Fruit fly (Drosophila melanogaster) whole organism, embryonic: ENCODE results near the gene galene.
A peak's percentile ranks its signal among the peaks of the same experiment; 100 is the strongest.

Experiments used
- Aef1 ChIP-seq: fragments of 200-800 bp; sonication (Bioruptor generic); IDR thresholded peaks from 3 replicates; pipeline ENCODE4 v1.3.6; 2022; ENCODE audit warnings: missing biosample characterization, missing genetic modification characterization
- BEAF-32 ChIP-seq: fragments of 200-800 bp; sonication (Bioruptor generic); optimal IDR thresholded peaks from 3 replicates; lab custom pipeline; 2017; ENCODE audit warnings: missing biosample characterization, missing genetic modification characterization, mild to moderate bottlenecking, moderate library complexity, missing genetic modification reagents
- CG10959 ChIP-seq: fragments of 200-800 bp; sonication (Bioruptor generic); IDR thresholded peaks from 2 replicates; pipeline ENCODE4 v1.3.6; 2022; ENCODE audit warnings: missing biosample characterization, missing genetic modification characterization
- CG12391 ChIP-seq: fragments of 200-800 bp; sonication (Bioruptor generic); optimal IDR thresholded peaks from 3 replicates; lab custom pipeline; 2018; ENCODE audit warnings: missing biosample characterization, mild to moderate bottlenecking, missing genetic modification characterization, moderate library complexity
- CG13296 ChIP-seq: fragments of 200-800 bp; sonication (Bioruptor generic); optimal IDR thresholded peaks from 3 replicates; lab custom pipeline; 2018; ENCODE audit warnings: missing biosample characterization, mild to moderate bottlenecking, missing genetic modification characterization
- CG15479 ChIP-seq: fragments of 200-800 bp; sonication (Bioruptor generic); optimal IDR thresholded peaks from 3 replicates; lab custom pipeline; 2019; ENCODE audit warnings: missing biosample characterization, mild to moderate bottlenecking, missing genetic modification characterization, moderate library complexity
- CG15601 ChIP-seq: fragments of 200-800 bp; sonication (Bioruptor generic); optimal IDR thresholded peaks from 3 replicates; lab custom pipeline; 2019; ENCODE audit warnings: missing biosample characterization, mild to moderate bottlenecking, missing genetic modification characterization, moderate library complexity
- CG1603 ChIP-seq: fragments of 200-800 bp; sonication (Bioruptor generic); optimal IDR thresholded peaks from 2 replicates; lab custom pipeline; 2019; ENCODE audit warnings: missing biosample characterization, mild to moderate bottlenecking, missing genetic modification characterization, moderate library complexity
- CG16863 ChIP-seq: fragments of 200-800 bp; sonication (Bioruptor generic); optimal IDR thresholded peaks from 3 replicates; lab custom pipeline; 2016; ENCODE audit warnings: missing biosample characterization, missing genetic modification characterization
- CG17802 ChIP-seq: fragments of 200-800 bp; sonication (Bioruptor generic); optimal IDR thresholded peaks from 2 replicates; lab custom pipeline; 2018; ENCODE audit warnings: missing biosample characterization, mild to moderate bottlenecking, missing genetic modification characterization, moderate library complexity
- CG30020 ChIP-seq: fragments of 200-800 bp; optimal IDR thresholded peaks from 2 replicates; lab custom pipeline; 2019; ENCODE audit warnings: missing biosample characterization, mild to moderate bottlenecking, missing genetic modification characterization, moderate library complexity
- CG32767 ChIP-seq: fragments of 200-800 bp; sonication (Bioruptor generic); IDR thresholded peaks from 2 replicates; pipeline ENCODE4 v1.3.6; 2022; ENCODE audit warnings: missing biosample characterization, missing genetic modification characterization
- CG34224 ChIP-seq: fragments of 200-800 bp; sonication (Bioruptor generic); IDR thresholded peaks from 3 replicates; pipeline ENCODE4 v1.3.6; 2022; ENCODE audit warnings: missing biosample characterization, missing genetic modification characterization; ENCODE audit not compliant: partially characterized antibody
- CG7357 ChIP-seq: fragments of 200-800 bp; sonication (Bioruptor generic); IDR thresholded peaks from 3 replicates; pipeline ENCODE4 v1.3.6; 2022; ENCODE audit warnings: missing biosample characterization, missing genetic modification characterization
- Dad ChIP-seq: fragments of 200-800 bp; sonication (Bioruptor generic); optimal IDR thresholded peaks from 3 replicates; lab custom pipeline; 2016; ENCODE audit warnings: missing biosample characterization, missing genetic modification characterization
- Dfd ChIP-seq, 2 experiments: fragments of >200 bp; optimal IDR thresholded peaks; 2 replicates each; lab custom pipeline; 2017; ENCODE audit warnings: missing biosample characterization in 2 of 2, missing genetic modification characterization in 2 of 2
- Dp ChIP-seq: fragments of 200-800 bp; sonication (Bioruptor generic); optimal IDR thresholded peaks from 2 replicates; lab custom pipeline; 2018; ENCODE audit warnings: missing biosample characterization, mild to moderate bottlenecking, missing genetic modification characterization, moderate library complexity
- Ets65A ChIP-seq: fragments of 200-800 bp; sonication (Bioruptor generic); peaks from one replicate; lab custom pipeline; 2016; ENCODE audit warnings: missing biosample characterization, missing genetic modification characterization
- Hey ChIP-seq: fragments of 200-800 bp; sonication (Bioruptor generic); optimal IDR thresholded peaks from 3 replicates; lab custom pipeline; 2018; ENCODE audit warnings: missing biosample characterization, mild to moderate bottlenecking, missing genetic modification characterization
- Hr39 ChIP-seq: fragments of >200 bp; optimal IDR thresholded peaks from 2 replicates; lab custom pipeline; 2017
- Lpt ChIP-seq: fragments of >200 bp; optimal IDR thresholded peaks from 2 replicates; lab custom pipeline; 2018; ENCODE audit warnings: missing biosample characterization, missing genetic modification characterization
- Mrtf ChIP-seq: fragments of 200-800 bp; sonication (Bioruptor generic); IDR thresholded peaks from 3 replicates; pipeline ENCODE4 v1.3.6; 2022; ENCODE audit warnings: missing biosample characterization, missing genetic modification characterization
- Myb ChIP-seq: fragments of 200-800 bp; sonication (Bioruptor generic); optimal IDR thresholded peaks from 2 replicates; lab custom pipeline; 2016; ENCODE audit warnings: missing biosample characterization, missing genetic modification characterization
- Neu2 ChIP-seq: fragments of 200-800 bp; sonication (Bioruptor generic); optimal IDR thresholded peaks from 3 replicates; lab custom pipeline; 2016; ENCODE audit warnings: missing biosample characterization, missing genetic modification characterization, borderline replicate concordance
- Nf-YA ChIP-seq: fragments of 200-800 bp; sonication (Bioruptor generic); IDR thresholded peaks from 2 replicates; pipeline ENCODE4 v1.3.6; 2022; ENCODE audit warnings: missing biosample characterization, missing genetic modification characterization
- Nf-YC ChIP-seq: fragments of 200-800 bp; optimal IDR thresholded peaks from 3 replicates; lab custom pipeline; 2019; ENCODE audit warnings: missing biosample characterization, mild to moderate bottlenecking, missing genetic modification characterization, moderate library complexity
- Ssrp ChIP-seq: fragments of 200-800 bp; sonication (Bioruptor generic); optimal IDR thresholded peaks from 2 replicates; lab custom pipeline; 2018; ENCODE audit warnings: missing biosample characterization, mild to moderate bottlenecking, missing genetic modification characterization, moderate library complexity
- TFAM ChIP-seq: fragments of 200-800 bp; sonication (Bioruptor generic); optimal IDR thresholded peaks from 2 replicates; lab custom pipeline; 2017; ENCODE audit warnings: missing biosample characterization, missing genetic modification characterization, inconsistent platforms
- Tbp ChIP-seq: fragments of >200 bp; optimal IDR thresholded peaks from 2 replicates; lab custom pipeline; 2018; ENCODE audit warnings: missing biosample characterization, missing genetic modification characterization
- al ChIP-seq: fragments of 200-800 bp; sonication (Bioruptor generic); IDR thresholded peaks from 2 replicates; pipeline ENCODE4 v1.3.6; 2022; ENCODE audit warnings: missing biosample characterization, missing genetic modification characterization
- aop ChIP-seq: fragments of 200-800 bp; sonication (Bioruptor generic); IDR thresholded peaks from 2 replicates; pipeline ENCODE4 v1.3.6; 2022; ENCODE audit warnings: missing biosample characterization, missing genetic modification characterization
- ash1 ChIP-seq: fragments of 200-800 bp; sonication (Bioruptor generic); optimal IDR thresholded peaks from 2 replicates; lab custom pipeline; 2018; ENCODE audit warnings: missing biosample characterization, mild to moderate bottlenecking, missing genetic modification characterization
- cg ChIP-seq: fragments of 200-800 bp; sonication (Bioruptor generic); optimal IDR thresholded peaks from 3 replicates; lab custom pipeline; 2019; ENCODE audit warnings: missing biosample characterization, mild to moderate bottlenecking, missing genetic modification characterization, moderate library complexity
- chif ChIP-seq, 2 experiments: fragments of 200-800 bp; sonication (Bioruptor generic); optimal IDR thresholded peaks; 3 replicates each; lab custom pipeline; 2016; ENCODE audit warnings: missing biosample characterization in 2 of 2, missing genetic modification characterization in 2 of 2
- dimm ChIP-seq: fragments of 200-800 bp; sonication (Bioruptor generic); IDR thresholded peaks from 2 replicates; pipeline ENCODE4 v1.3.6; 2022; ENCODE audit warnings: missing biosample characterization, missing genetic modification characterization
- gfzf ChIP-seq: fragments of 200-800 bp; sonication (Bioruptor generic); optimal IDR thresholded peaks from 2 replicates; lab custom pipeline; 2016; ENCODE audit warnings: missing biosample characterization, mild to moderate bottlenecking, missing genetic modification characterization, moderate library complexity
- kah ChIP-seq: fragments of 200-800 bp; sonication (Bioruptor generic); optimal IDR thresholded peaks from 2 replicates; lab custom pipeline; 2018; ENCODE audit warnings: missing biosample characterization, mild to moderate bottlenecking, missing genetic modification characterization
- ken ChIP-seq: fragments of 200-800 bp; sonication (Bioruptor generic); IDR thresholded peaks from 3 replicates; pipeline ENCODE4 v1.3.6; 2022; ENCODE audit warnings: missing biosample characterization, missing genetic modification characterization
- knrl ChIP-seq: fragments of 200-800 bp; sonication (Bioruptor generic); IDR thresholded peaks from 3 replicates; pipeline ENCODE4 v1.3.6; 2022; ENCODE audit warnings: missing biosample characterization, missing genetic modification characterization; ENCODE audit not compliant: partially characterized antibody
- lab ChIP-seq: fragments of 200-800 bp; sonication (Bioruptor generic); optimal IDR thresholded peaks from 3 replicates; lab custom pipeline; 2017; ENCODE audit warnings: missing biosample characterization, missing genetic modification characterization, mild to moderate bottlenecking, moderate library complexity, missing genetic modification reagents
- mam ChIP-seq: fragments of 200-800 bp; sonication (Bioruptor generic); optimal IDR thresholded peaks from 3 replicates; lab custom pipeline; 2016; ENCODE audit warnings: missing biosample characterization, missing genetic modification characterization
- onecut ChIP-seq: fragments of 200-800 bp; sonication (Bioruptor generic); IDR thresholded peaks from 2 replicates; pipeline ENCODE4 v1.3.6; 2022; ENCODE audit warnings: missing biosample characterization, missing genetic modification characterization
- otp ChIP-seq: fragments of 200-800 bp; sonication (Bioruptor generic); IDR thresholded peaks from 3 replicates; pipeline ENCODE4, ENCODE4 v1.3.6; 2022; ENCODE audit warnings: missing biosample characterization, missing genetic modification characterization
- pb ChIP-seq: fragments of 200-800 bp; sonication (Bioruptor generic); optimal IDR thresholded peaks from 3 replicates; lab custom pipeline; 2016; ENCODE audit warnings: missing biosample characterization, missing genetic modification characterization
- repo ChIP-seq: fragments of 200-800 bp; sonication (Bioruptor generic); optimal IDR thresholded peaks from 2 replicates; lab custom pipeline; 2016; ENCODE audit warnings: missing biosample characterization, missing genetic modification characterization
- sc ChIP-seq, 3 experiments: fragments of >200 bp in 2 of 3; fragments of 200-800 bp in 1 of 3; sonication (Bioruptor generic) in 1 of 3; optimal IDR thresholded peaks; 2 replicates in 2 of 3; 3 replicates in 1 of 3; lab custom pipeline; 2017; ENCODE audit warnings: mild to moderate bottlenecking in 1 of 3, missing biosample characterization in 1 of 3, missing genetic modification characterization in 1 of 3, missing genetic modification reagents in 1 of 3
- sisA ChIP-seq: fragments of 200-800 bp; sonication (Bioruptor generic); IDR thresholded peaks from 2 replicates; pipeline ENCODE4 v1.3.6; 2022; ENCODE audit warnings: missing biosample characterization, missing genetic modification characterization

Gene galene

dm6 chr3L:1247627-1248295 lies 12.2 kb downstream of the galene start, which contains the start of the genes Psf1 and Sac1 (continued):
- TF ChIP-seq Tbp (GFP tag; lab: Kevin White, UChicago) (no peak), repo (GFP tag; lab: Kevin White, UChicago) (peak; percentile 27), CG10959 (GFP tag; lab: Robert Waterston, UW) (peak; percentile 84), sisA (GFP tag; lab: Robert Waterston, UW) (peak; percentile 58), ash1 (GFP tag; lab: Kevin White, UChicago) (no peak), Nf-YC (tag; lab: Kevin White, UChicago) (no peak), CG16863 (GFP tag; lab: Kevin White, UChicago) (peak; percentile 93), dimm (GFP tag; lab: Robert Waterston, UW) (no peak), sc (optimal IDR thresholded peaks at IDR 0.05; lab: Kevin White, UChicago) (no peak), sc (GFP tag; optimal IDR thresholded peaks at IDR 0.05; lab: Kevin White, UChicago) (no peak), pb (GFP tag; lab: Kevin White, UChicago) (peak; percentile 4), onecut (peak; percentile 66), Myb (GFP tag; lab: Kevin White, UChicago) (peak; percentile 35), Aef1 (0 out of 3 replicates have a peak, but pooled peaks have one; percentile 25), knrl (peak; percentile 93), gfzf (GFP tag; lab: Kevin White, UChicago) (peak; percentile 56), chif (GFP tag; optimal IDR thresholded peaks at IDR 0.05; lab: Kevin White, UChicago) (peak; percentile 49 to 63), lab (GFP tag; lab: Kevin White, UChicago) (peak; percentile 49), kah (no peak), Dfd (GFP tag; optimal IDR thresholded peaks at IDR 0.05; lab: Kevin White, UChicago) (no peak), Hr39 (lab: Kevin White, UChicago) (no peak), CG15479 (GFP tag; lab: Kevin White, UChicago) (no peak), Hey (tag; lab: Kevin White, UChicago) (no peak), al (GFP tag; lab: Robert Waterston, UW) (0 out of 2 replicates have a peak, but pooled peaks have one; percentile 29), cg (GFP tag; lab: Kevin White, UChicago) (no peak), CG34224 (peak; percentile 79), CG17802 (tag; lab: Kevin White, UChicago) (peak; percentile 74), CG30020 (peak; percentile 83), CG12391 (tag; lab: Kevin White, UChicago) (peak; percentile 64), TFAM (GFP tag; lab: Kevin White, UChicago) (no peak), CG1603 (tag; lab: Kevin White, UChicago) (peak; percentile 71), Ssrp (tag; lab: Kevin White, UChicago) (peak; percentile 13), CG15601 (tag; lab: Kevin White, UChicago) (peak; percentile 60), Nf-YA (GFP tag; lab: Robert Waterston, UW) (peak; percentile 13; the same call in 1 of the 2 replicates), ken (GFP tag; lab: Robert Waterston, UW) (no peak; the same call in 2 of the 3 replicates), otp (no peak), CG32767 (GFP tag; lab: Robert Waterston, UW) (no peak), mam (GFP tag; lab: Kevin White, UChicago) (peak; percentile 68), Neu2 (no peak), CG13296 (GFP tag; lab: Kevin White, UChicago) (peak; percentile 4), Dp (no peak), Dad (GFP tag; lab: Kevin White, UChicago) (peak; percentile 46), aop (GFP tag; lab: Robert Waterston, UW) (no peak), BEAF-32 (peak; percentile 97), Ets65A (GFP tag; lab: Kevin White, UChicago) (peak; percentile 96), Lpt (GFP tag; lab: Kevin White, UChicago) (no peak), CG7357 (GFP tag; lab: Robert Waterston, UW) (peak; percentile 98), Mrtf (GFP tag; lab: Robert Waterston, UW) (no peak)
